Worm (Caenorhabditis elegans): ENCODE measurements around the gene snx-14.

DNA sequence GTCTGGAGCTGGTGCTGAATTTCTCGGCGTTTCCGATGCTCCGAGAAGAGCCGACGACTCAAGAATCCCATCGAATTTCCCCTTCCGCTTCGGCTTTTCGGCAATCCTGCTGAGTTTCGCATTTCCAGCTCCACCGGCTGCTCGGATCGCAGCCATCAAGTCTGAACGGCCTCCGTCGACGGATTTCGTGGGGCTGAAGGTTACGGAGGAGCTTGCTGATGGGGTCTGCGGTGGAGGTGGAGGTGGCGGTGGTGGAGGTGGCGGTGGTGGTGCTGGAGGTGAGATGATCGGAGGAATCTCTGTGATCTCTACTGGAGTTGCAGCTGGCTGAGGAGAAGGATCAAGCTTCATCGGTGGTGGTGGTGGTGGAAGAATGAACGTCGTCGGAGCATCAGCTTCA is 12.0 kb upstream of the snx-14 start:
- TF ChIP-seq C16A3.4 (tag; optimal IDR thresholded peaks at IDR 0.05): no peak
- TF ChIP-seq lin-35 (GFP tag; optimal IDR thresholded peaks at IDR 0.05): no peak
- TF ChIP-seq nhr-28 (tag; optimal IDR thresholded peaks at IDR 0.05): no peak
- TF ChIP-seq lsy-2 (tag; optimal IDR thresholded peaks at IDR 0.05): no peak

Measured in whole organism, L1 larva.